Fruit fly (Drosophila melanogaster) whole organism, prepupa: ENCODE data around the gene CG6126.

Source experiments
- CG10631 ChIP-seq: fragments of 200-800 bp; sonication (Bioruptor generic); optimal IDR thresholded peaks from 2 replicates; lab custom pipeline; 2016; ENCODE audit warnings: missing biosample characterization, missing genetic modification characterization
- CG10669 ChIP-seq: fragments of 200-800 bp; sonication (Bioruptor generic); optimal IDR thresholded peaks from 3 replicates; lab custom pipeline; 2018; ENCODE audit warnings: missing biosample characterization, mild to moderate bottlenecking, missing genetic modification characterization, moderate library complexity
- CG11294 ChIP-seq: fragments of 200-800 bp; sonication (Bioruptor generic); IDR thresholded peaks from 2 replicates; pipeline ENCODE4 v1.3.6; 2022; ENCODE audit warnings: missing biosample characterization, missing genetic modification characterization
- CG11902 ChIP-seq: fragments of 200-800 bp; sonication (Bioruptor generic); optimal IDR thresholded peaks from 3 replicates; lab custom pipeline; 2016; ENCODE audit warnings: missing biosample characterization, missing genetic modification characterization
- CG15336 ChIP-seq: fragments of 200-800 bp; sonication (Bioruptor generic); IDR thresholded peaks from 2 replicates; pipeline ENCODE4 v1.3.6; 2022; ENCODE audit warnings: missing biosample characterization, missing genetic modification characterization
- CG1621 ChIP-seq: fragments of 200-800 bp; sonication (Bioruptor generic); optimal IDR thresholded peaks from 3 replicates; lab custom pipeline; 2018; ENCODE audit warnings: missing biosample characterization, mild to moderate bottlenecking, missing genetic modification characterization
- CG16779 ChIP-seq: fragments of 200-800 bp; sonication (Bioruptor generic); optimal IDR thresholded peaks from 3 replicates; lab custom pipeline; 2017; ENCODE audit warnings: missing biosample characterization, mild to moderate bottlenecking, missing genetic modification characterization
- CG3032 ChIP-seq: fragments of 200-800 bp; optimal IDR thresholded peaks from 2 replicates; lab custom pipeline; 2019; ENCODE audit warnings: missing biosample characterization, mild to moderate bottlenecking, missing genetic modification characterization, moderate library complexity
- CG31627 ChIP-seq: fragments of 200-800 bp; sonication (Bioruptor generic); optimal IDR thresholded peaks from 3 replicates; lab custom pipeline; 2016; ENCODE audit warnings: missing biosample characterization, missing genetic modification characterization
- CG32006 ChIP-seq: fragments of 200-800 bp; sonication (Bioruptor generic); optimal IDR thresholded peaks from 3 replicates; lab custom pipeline; 2017; ENCODE audit warnings: missing biosample characterization, mild to moderate bottlenecking, missing genetic modification characterization
- CG34406 ChIP-seq: fragments of 200-800 bp; sonication (Bioruptor generic); optimal IDR thresholded peaks from 3 replicates; lab custom pipeline; 2016; ENCODE audit warnings: missing biosample characterization, missing genetic modification characterization
- CG3919 ChIP-seq: fragments of 200-800 bp; sonication (Bioruptor generic); optimal IDR thresholded peaks from 3 replicates; lab custom pipeline; 2016; ENCODE audit warnings: missing biosample characterization, missing genetic modification characterization
- CG6163 ChIP-seq: fragments of 200-800 bp; sonication (Bioruptor generic); IDR thresholded peaks from 3 replicates; pipeline ENCODE4 v1.3.6; 2022; ENCODE audit warnings: missing biosample characterization, missing genetic modification characterization
- CG6276 ChIP-seq: fragments of 200-800 bp; sonication (Bioruptor generic); optimal IDR thresholded peaks from 2 replicates; lab custom pipeline; 2017; ENCODE audit warnings: missing biosample characterization, mild to moderate bottlenecking, missing genetic modification characterization
- CG8119 ChIP-seq: fragments of 200-800 bp; sonication (Bioruptor generic); IDR thresholded peaks from 3 replicates; pipeline ENCODE4 v1.3.6; 2022; ENCODE audit warnings: missing biosample characterization, missing genetic modification characterization
- CG8319 ChIP-seq: fragments of 200-800 bp; sonication (Bioruptor generic); optimal IDR thresholded peaks from 3 replicates; lab custom pipeline; 2016; ENCODE audit warnings: missing biosample characterization, missing genetic modification characterization
- Eip75B ChIP-seq: fragments of 200-800 bp; sonication (Bioruptor generic); optimal IDR thresholded peaks from 3 replicates; lab custom pipeline; 2016; ENCODE audit warnings: missing biosample characterization, missing genetic modification characterization
- Eip78C ChIP-seq: fragments of 200-800 bp; sonication (Bioruptor generic); peaks from one replicate; lab custom pipeline; 2016; ENCODE audit warnings: missing biosample characterization, missing genetic modification characterization
- Eip93F ChIP-seq: fragments of 200-800 bp; sonication (Bioruptor generic); optimal IDR thresholded peaks from 2 replicates; lab custom pipeline; 2016; ENCODE audit warnings: missing biosample characterization, mild to moderate bottlenecking, missing genetic modification characterization
- Ets96B ChIP-seq: fragments of 200-800 bp; optimal IDR thresholded peaks from 2 replicates; lab custom pipeline; 2019; ENCODE audit warnings: missing biosample characterization, mild to moderate bottlenecking, missing genetic modification characterization, moderate library complexity
- Gug ChIP-seq: fragments of 200-800 bp; sonication (Bioruptor generic); IDR thresholded peaks from 2 replicates; pipeline ENCODE4 v1.3.6; 2022; ENCODE audit warnings: missing biosample characterization, missing genetic modification characterization
- Hr38 ChIP-seq: sonication (Bioruptor generic); optimal IDR thresholded peaks from 2 replicates; lab custom pipeline; 2016; ENCODE audit warnings: missing biosample characterization, missing genetic modification characterization
- Hr39 ChIP-seq: fragments of 200-800 bp; sonication (Bioruptor generic); optimal IDR thresholded peaks from 2 replicates; lab custom pipeline; 2016; ENCODE audit warnings: missing biosample characterization, missing genetic modification characterization
- Hr4 ChIP-seq: fragments of 200-800 bp; sonication (Bioruptor generic); optimal IDR thresholded peaks from 3 replicates; lab custom pipeline; 2016; ENCODE audit warnings: missing biosample characterization, missing genetic modification characterization
- Lpt ChIP-seq: fragments of 200-800 bp; sonication (Bioruptor generic); optimal IDR thresholded peaks from 3 replicates; lab custom pipeline; 2016; ENCODE audit warnings: missing biosample characterization, missing genetic modification characterization
- Met ChIP-seq: fragments of 200-800 bp; sonication (Bioruptor generic); optimal IDR thresholded peaks from 3 replicates; lab custom pipeline; 2016; ENCODE audit warnings: missing biosample characterization, missing genetic modification characterization
- OdsH ChIP-seq: fragments of 200-800 bp; sonication (Bioruptor generic); optimal IDR thresholded peaks from 3 replicates; lab custom pipeline; 2016; ENCODE audit warnings: missing biosample characterization, missing genetic modification characterization
- Sox102F ChIP-seq: fragments of 200-800 bp; sonication (Bioruptor generic); optimal IDR thresholded peaks from 2 replicates; lab custom pipeline; 2016; ENCODE audit warnings: missing biosample characterization, mild to moderate bottlenecking, missing genetic modification characterization
- Sox14 ChIP-seq: fragments of 200-800 bp; sonication (Bioruptor generic); optimal IDR thresholded peaks from 3 replicates; lab custom pipeline; 2016; ENCODE audit warnings: missing biosample characterization, missing genetic modification characterization
- Sox15 ChIP-seq: fragments of 200-800 bp; sonication (Bioruptor generic); optimal IDR thresholded peaks from 3 replicates; lab custom pipeline; 2016; ENCODE audit warnings: missing biosample characterization, missing genetic modification characterization
- achi ChIP-seq: fragments of 200-800 bp; sonication (Bioruptor generic); optimal IDR thresholded peaks from 3 replicates; lab custom pipeline; 2016; ENCODE audit warnings: missing biosample characterization, missing genetic modification characterization
- dac ChIP-seq: fragments of 200-800 bp; sonication (Bioruptor generic); optimal IDR thresholded peaks from 2 replicates; lab custom pipeline; 2017; ENCODE audit warnings: missing biosample characterization, mild to moderate bottlenecking, missing genetic modification characterization
- dsx ChIP-seq: fragments of 200-800 bp; optimal IDR thresholded peaks from 3 replicates; lab custom pipeline; 2019; ENCODE audit warnings: missing biosample characterization, mild to moderate bottlenecking, missing genetic modification characterization, moderate library complexity; ENCODE audit not compliant: poor library complexity, severe bottlenecking
- esn ChIP-seq: fragments of 200-800 bp; sonication (Bioruptor generic); optimal IDR thresholded peaks from 2 replicates; lab custom pipeline; 2016; ENCODE audit warnings: missing biosample characterization, mild to moderate bottlenecking, missing genetic modification characterization, moderate library complexity
- fd59A ChIP-seq: fragments of 200-800 bp; sonication (Bioruptor generic); optimal IDR thresholded peaks from 2 replicates; lab custom pipeline; 2017; ENCODE audit warnings: missing biosample characterization, mild to moderate bottlenecking, missing genetic modification characterization, missing genetic modification reagents
- fd85E ChIP-seq: fragments of 200-800 bp; sonication (Bioruptor generic); optimal IDR thresholded peaks from 3 replicates; lab custom pipeline; 2016; ENCODE audit warnings: missing biosample characterization, missing genetic modification characterization
- fkh ChIP-seq: fragments of 200-800 bp; sonication (Bioruptor generic); optimal IDR thresholded peaks from 3 replicates; lab custom pipeline; 2017; ENCODE audit warnings: missing biosample characterization, mild to moderate bottlenecking, missing genetic modification characterization, moderate library complexity
- lz ChIP-seq: fragments of 200-800 bp; sonication (Bioruptor generic); optimal IDR thresholded peaks from 3 replicates; lab custom pipeline; 2016; ENCODE audit warnings: missing biosample characterization, missing genetic modification characterization
- pdm3 ChIP-seq: fragments of 200-800 bp; sonication (Bioruptor generic); optimal IDR thresholded peaks from 3 replicates; lab custom pipeline; 2016; ENCODE audit warnings: missing biosample characterization, missing genetic modification characterization
- spab ChIP-seq: fragments of 200-800 bp; sonication (Bioruptor generic); optimal IDR thresholded peaks from 2 replicates; lab custom pipeline; 2017; ENCODE audit warnings: missing biosample characterization, mild to moderate bottlenecking, missing genetic modification characterization, missing genetic modification reagents
- ss ChIP-seq, 2 experiments: fragments of 200-800 bp; sonication (Bioruptor generic); optimal IDR thresholded peaks; 2 replicates in 1 of 2; 3 replicates in 1 of 2; lab custom pipeline; 2017 to 2018; ENCODE audit warnings: mild to moderate bottlenecking in 2 of 2, missing biosample characterization in 2 of 2, missing genetic modification characterization in 2 of 2, moderate library complexity in 1 of 2
- svp ChIP-seq: fragments of 200-800 bp; sonication (Bioruptor generic); peaks from one replicate; lab custom pipeline; 2016; ENCODE audit warnings: missing biosample characterization, missing genetic modification characterization
- topi ChIP-seq: fragments of 200-800 bp; sonication (Bioruptor generic); optimal IDR thresholded peaks from 3 replicates; lab custom pipeline; 2016; ENCODE audit warnings: missing biosample characterization, missing genetic modification characterization
- vri ChIP-seq: fragments of 200-800 bp; sonication (Bioruptor generic); optimal IDR thresholded peaks from 3 replicates; lab custom pipeline; 2016; ENCODE audit warnings: missing biosample characterization, mild to moderate bottlenecking, missing genetic modification characterization

The CG6126 gene

DNA sequence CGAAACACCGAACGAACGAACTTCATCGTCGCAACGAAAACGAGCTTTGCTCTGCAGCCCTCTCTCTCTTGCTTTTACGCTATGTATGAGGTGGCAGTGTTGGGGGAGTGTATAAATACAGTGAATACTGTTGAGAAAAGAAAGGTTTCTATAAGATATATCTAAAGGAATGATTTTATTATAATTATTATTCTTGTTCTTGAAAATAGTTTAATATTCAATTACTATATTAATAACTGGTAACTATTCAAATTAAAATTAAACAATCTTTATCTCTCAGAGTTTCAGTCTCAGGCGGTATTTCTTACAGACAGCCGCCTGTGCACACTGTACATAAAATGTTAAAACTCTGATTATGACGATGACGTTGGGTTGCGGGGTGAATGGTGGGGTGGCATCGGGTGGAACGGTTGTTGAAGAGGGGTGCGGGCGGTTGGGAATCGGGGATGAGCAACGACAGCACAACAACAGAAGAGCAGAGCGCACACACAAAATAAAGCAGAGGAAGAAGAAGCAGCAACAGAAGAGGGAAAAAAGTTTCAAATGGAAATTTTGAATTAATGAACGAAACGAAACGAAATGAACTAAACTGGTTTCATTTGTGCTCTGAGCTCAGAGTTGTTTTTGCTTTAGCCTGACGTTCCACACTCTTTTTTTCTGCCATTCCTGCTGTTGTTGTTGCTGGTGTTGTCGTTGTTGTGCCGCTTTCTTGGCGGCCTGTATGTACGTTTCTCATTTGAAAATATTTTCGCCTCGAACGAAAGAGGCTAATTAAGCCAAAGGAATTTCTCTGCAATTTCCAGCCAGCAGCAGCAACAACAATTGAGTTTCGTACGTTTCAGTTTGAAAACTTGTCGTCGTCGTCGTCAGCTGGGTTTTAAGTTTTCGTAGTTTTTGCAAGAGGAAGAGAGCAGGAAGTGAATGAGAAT lies 34.1 kb upstream of the CG6126 start (continued):
- TF ChIP-seq vri (GFP tag; lab: Kevin White, UChicago) (peak; percentile 74), CG31627 (GFP tag; lab: Kevin White, UChicago) (peak; percentile 92), Lpt (GFP tag; lab: Kevin White, UChicago) (peak; percentile 82), CG32006 (GFP tag; lab: Kevin White, UChicago) (peak; percentile 98), CG10631 (GFP tag; lab: Kevin White, UChicago) (peak; percentile 99), Gug (GFP tag; lab: Robert Waterston, UW) (no peak), CG6163 (GFP tag; lab: Robert Waterston, UW) (no peak), CG34406 (GFP tag; lab: Kevin White, UChicago) (peak; percentile 98), fd85E (GFP tag; lab: Kevin White, UChicago) (peak; percentile 94), topi (GFP tag; lab: Kevin White, UChicago) (peak; percentile 93), svp (GFP tag; lab: Kevin White, UChicago) (peak; percentile 92), CG11902 (peak; percentile 97), pdm3 (peak; percentile 95), achi (GFP tag; lab: Kevin White, UChicago) (peak; percentile 97), esn (peak; percentile 97), Eip93F (GFP tag; lab: Kevin White, UChicago) (peak; percentile 98), CG3919 (peak; percentile 97), CG6276 (peak; percentile 95), Eip78C (peak; percentile 98)

DNA sequence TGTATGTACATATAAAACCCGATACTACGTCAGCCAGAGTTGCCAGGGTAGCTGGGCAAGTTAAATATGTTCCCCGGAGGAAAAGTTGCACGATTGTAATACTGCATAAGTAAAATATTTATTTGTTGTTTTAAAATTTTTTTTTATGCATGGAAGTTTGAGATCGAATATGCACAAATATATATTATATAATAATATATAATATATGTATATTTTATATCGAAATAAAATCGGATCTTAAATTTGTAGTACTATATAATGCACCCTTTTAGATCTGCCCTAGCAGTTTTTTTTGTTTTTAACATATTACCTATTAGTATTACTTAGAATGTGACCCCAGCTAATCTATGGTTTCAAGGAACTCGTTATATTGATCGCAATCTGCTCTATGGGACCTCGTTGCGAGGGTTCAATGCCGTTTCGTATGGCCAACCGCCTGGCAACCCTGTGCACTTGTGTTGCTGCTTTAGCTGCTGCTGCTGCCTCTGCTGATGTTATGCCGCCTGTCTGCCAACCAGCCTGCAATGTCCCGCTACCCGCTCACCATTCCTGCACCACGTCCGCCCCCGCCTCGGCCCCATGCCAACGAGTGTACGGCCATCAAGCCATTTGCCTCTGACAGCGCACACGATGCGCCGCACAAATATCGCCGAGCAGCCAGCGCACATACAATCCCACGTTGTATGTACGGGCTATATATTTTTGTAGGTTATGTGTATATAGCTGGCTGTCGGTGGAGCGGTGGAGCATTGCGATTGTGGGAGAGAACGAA lies 33.2 kb upstream of the CG6126 start:
- TF ChIP-seq CG3032 (tag; lab: Kevin White, UChicago) (peak; percentile 94), spab (peak; percentile 91), Met (GFP tag; lab: Kevin White, UChicago) (peak; percentile 70), Hr38 (no peak), fkh (GFP tag; lab: Kevin White, UChicago) (peak; percentile 12), OdsH (peak; percentile 85), CG6163 (GFP tag; lab: Robert Waterston, UW) (no peak), ss (GFP tag; optimal IDR thresholded peaks at IDR 0.05; lab: Kevin White, UChicago) (peak; percentile 83 to 94), dsx (GFP tag; lab: Kevin White, UChicago) (peak; percentile 14), CG11902 (peak; percentile 79), Eip78C (peak; percentile 91), Eip75B (GFP tag; lab: Kevin White, UChicago) (no peak), Sox14 (GFP tag; lab: Kevin White, UChicago) (peak; percentile 47), Eip93F (GFP tag; lab: Kevin White, UChicago) (peak; percentile 32), CG6276 (peak; percentile 93), CG3919 (peak; percentile 64), Sox15 (GFP tag; lab: Kevin White, UChicago) (peak; percentile 85), dac (GFP tag; lab: Kevin White, UChicago) (peak; percentile 74), CG15336 (GFP tag; lab: Robert Waterston, UW) (no peak), fd59A (GFP tag; lab: Kevin White, UChicago) (peak; percentile 84), Ets96B (peak; percentile 90), fd85E (GFP tag; lab: Kevin White, UChicago) (no peak), vri (GFP tag; lab: Kevin White, UChicago) (peak; percentile 74), lz (GFP tag; lab: Kevin White, UChicago) (peak; percentile 87), CG10669 (GFP tag; lab: Kevin White, UChicago) (peak; percentile 82), CG10631 (GFP tag; lab: Kevin White, UChicago) (peak; percentile 98), CG1621 (peak; percentile 11), Hr4 (GFP tag; lab: Kevin White, UChicago) (peak; percentile 71), CG8119 (GFP tag; lab: Robert Waterston, UW) (no peak), pdm3 (peak; percentile 62), Sox102F (GFP tag; lab: Kevin White, UChicago) (peak; percentile 45), Hr39 (GFP tag; lab: Kevin White, UChicago) (peak; percentile 77), CG16779 (tag; lab: Kevin White, UChicago) (peak; percentile 85), CG34406 (GFP tag; lab: Kevin White, UChicago) (peak; percentile 96), CG8319 (GFP tag; lab: Kevin White, UChicago) (peak; percentile 76), Gug (GFP tag; lab: Robert Waterston, UW) (no peak), CG11294 (no peak), Lpt (GFP tag; lab: Kevin White, UChicago) (peak; percentile 36)
